Fruit fly (Drosophila melanogaster): ENCODE measurements around the gene CG3698.

CG3698 gene

dm6 chr3L:20752964-20753363 is 45.2 kb downstream of the CG3698 start:
- TF ChIP-seq insv (optimal IDR thresholded peaks at IDR 0.05) = no peak
- no peak for TF ChIP-seq Sin3A (optimal IDR thresholded peaks at IDR 0.05)
- no peak for TF ChIP-seq psq (optimal IDR thresholded peaks at IDR 0.05)
- TF ChIP-seq h (optimal IDR thresholded peaks at IDR 0.05) = no peak
- TF ChIP-seq ttk (optimal IDR thresholded peaks at IDR 0.05) = no peak
- no peak for TF ChIP-seq Myc (optimal IDR thresholded peaks at IDR 0.05)

DNA sequence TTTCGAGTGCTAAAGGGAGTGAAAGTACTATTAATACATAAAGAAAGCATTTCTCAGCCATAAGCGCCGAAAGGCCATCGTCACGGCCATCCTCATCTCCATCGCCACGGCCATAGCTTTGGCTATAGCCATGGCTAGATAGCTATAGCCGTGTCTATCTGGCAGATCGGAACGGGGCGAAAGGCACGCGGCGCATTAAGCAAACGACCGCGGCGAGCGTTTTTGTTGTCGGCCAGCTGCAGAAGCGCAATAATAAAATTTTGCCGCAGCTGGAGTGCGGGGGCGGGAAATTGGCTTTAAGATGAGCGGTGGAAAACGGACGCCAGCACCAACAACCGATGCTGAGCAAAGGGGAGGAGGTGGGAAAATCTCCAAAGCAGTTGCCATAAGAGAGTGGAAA is 47.8 kb downstream of the CG3698 start:
- TF ChIP-seq insv (optimal IDR thresholded peaks at IDR 0.05) (no peak), ttk (optimal IDR thresholded peaks at IDR 0.05) (no peak), Myc (optimal IDR thresholded peaks at IDR 0.05) (no peak), Sin3A (optimal IDR thresholded peaks at IDR 0.05) (no peak), h (optimal IDR thresholded peaks at IDR 0.05) (no peak), psq (optimal IDR thresholded peaks at IDR 0.05) (no peak)

DNA sequence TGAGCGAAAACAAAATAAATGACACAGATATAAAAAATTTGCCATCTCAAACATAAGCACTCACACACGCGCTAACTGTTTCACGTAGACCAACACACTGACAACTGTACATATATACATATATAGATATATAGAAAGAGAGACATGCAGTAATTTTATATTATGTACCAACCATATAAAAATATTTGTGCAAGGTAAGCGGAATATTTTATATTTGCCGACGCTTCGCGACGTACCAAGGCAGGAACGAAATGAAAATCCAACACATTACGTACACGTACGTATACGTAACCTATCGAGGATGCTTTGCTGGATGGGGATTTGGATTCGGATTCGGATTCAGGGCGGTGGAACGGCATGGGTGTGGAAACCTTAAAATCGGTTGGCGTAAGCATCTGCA is 49.6 kb downstream of the CG3698 start:
- TF ChIP-seq Sin3A (optimal IDR thresholded peaks at IDR 0.05) (no peak), Myc (optimal IDR thresholded peaks at IDR 0.05) (no peak), insv (optimal IDR thresholded peaks at IDR 0.05) (no peak), psq (optimal IDR thresholded peaks at IDR 0.05) (no peak), ttk (optimal IDR thresholded peaks at IDR 0.05) (no peak), h (optimal IDR thresholded peaks at IDR 0.05) (no peak)

DNA sequence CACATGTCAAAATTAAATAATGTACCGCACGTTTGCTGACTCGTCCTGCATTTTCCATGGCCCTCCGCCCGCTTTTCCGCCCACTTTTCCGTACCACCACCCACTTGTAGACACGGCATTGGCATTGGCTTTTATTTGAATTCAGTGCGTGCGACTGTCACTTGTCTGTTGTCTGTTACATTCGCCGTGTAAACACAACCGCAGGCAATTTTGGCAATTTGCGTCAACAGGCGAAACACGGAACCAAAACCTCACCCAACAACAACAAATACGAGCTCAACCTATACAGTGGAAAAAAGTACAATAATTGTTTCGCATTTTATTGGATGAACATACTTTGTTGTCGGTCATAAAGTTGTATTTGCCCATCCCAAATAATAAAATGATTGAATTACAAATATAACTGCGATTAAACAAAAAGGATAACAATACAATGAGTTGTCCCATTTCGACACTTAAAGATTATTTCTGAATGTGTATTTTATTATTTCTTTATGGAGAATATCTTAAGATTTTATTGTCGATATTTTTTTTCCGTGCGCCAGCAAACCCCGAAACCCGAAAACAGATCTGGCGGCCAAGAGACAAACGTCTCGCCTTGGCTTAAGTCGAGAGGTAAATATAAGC is 50.8 kb downstream of the CG3698 start:
- no peak for TF ChIP-seq Sin3A (optimal IDR thresholded peaks at IDR 0.05)
- TF ChIP-seq psq (optimal IDR thresholded peaks at IDR 0.05) = no peak
- TF ChIP-seq h (optimal IDR thresholded peaks at IDR 0.05) = no peak
- TF ChIP-seq insv (optimal IDR thresholded peaks at IDR 0.05) = no peak
- no peak for TF ChIP-seq ttk (optimal IDR thresholded peaks at IDR 0.05)
- TF ChIP-seq Myc (optimal IDR thresholded peaks at IDR 0.05) = no peak
